Worm (Caenorhabditis elegans): ENCODE measurements around the gene dac-1.
A peak's percentile ranks its signal among the peaks of the same experiment; 100 is the strongest.

DNA sequence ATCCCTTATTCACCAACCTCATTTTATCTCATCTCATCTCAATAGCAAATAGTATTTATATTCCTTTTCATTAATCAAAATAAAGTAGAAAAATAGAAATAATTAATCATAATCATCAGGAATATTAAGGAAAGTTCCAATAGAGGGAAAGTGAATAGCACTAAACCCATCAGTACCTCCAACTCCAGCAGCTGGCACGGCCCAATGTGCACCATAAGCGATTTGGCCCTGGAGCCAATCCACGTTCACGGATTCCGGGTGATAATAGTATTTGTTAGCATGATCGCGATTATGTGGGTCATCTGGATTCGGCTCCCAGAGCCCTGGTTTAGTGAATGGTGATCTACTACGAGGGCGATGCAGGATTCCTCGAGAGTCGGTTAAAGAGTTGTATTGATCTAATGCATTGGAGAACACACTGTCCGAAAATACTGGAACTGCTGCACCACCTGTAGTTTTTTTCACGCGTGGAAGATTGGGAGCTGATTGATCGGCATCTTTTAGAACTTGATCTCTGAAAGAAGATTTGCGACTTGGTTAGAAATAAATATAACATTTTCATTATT lies 19.9 kb downstream of the dac-1 start:
- TF ChIP-seq pha-4 (tag; optimal IDR thresholded peaks at IDR 0.05), result peak; percentile 47
- TF ChIP-seq zag-1 (tag; optimal IDR thresholded peaks at IDR 0.05), result peak; percentile 42
- peak; percentile 98 for TF ChIP-seq ama-1 (optimal IDR thresholded peaks at IDR 0.05)
- no peak for TF ChIP-seq nhr-23 (tag; optimal IDR thresholded peaks at IDR 0.05)
- peak; percentile 43 for TF ChIP-seq unc-39 (tag; optimal IDR thresholded peaks at IDR 0.05)
